Fruit fly (Drosophila melanogaster): ENCODE data around the gene CG9922.
A peak's percentile ranks its signal among the peaks of the same experiment; 100 is the strongest.

The CG9922 gene

dm6 chr3R:14028873-14029369 lies 7.3 kb downstream of the CG9922 start, which contains the start of gene Cyp6d5 (continued):
- TF ChIP-seq Fer2 (tag; optimal IDR thresholded peaks at IDR 0.05): no peak
- TF ChIP-seq bsh (GFP tag; optimal IDR thresholded peaks at IDR 0.05): peak in 1 of 2 experiments; percentile 13
- TF ChIP-seq B-H2 (GFP tag; optimal IDR thresholded peaks at IDR 0.05): peak; percentile 31
- TF ChIP-seq PHDP (tag; optimal IDR thresholded peaks at IDR 0.05): peak; percentile 17
- TF ChIP-seq CG14965 (GFP tag; optimal IDR thresholded peaks at IDR 0.05; ENCODE audit: borderline replicate concordance): no peak
- peak; percentile 25 for TF ChIP-seq CG13894 (tag; optimal IDR thresholded peaks at IDR 0.05)

dm6 chr3R:14028158-14028557 lies 8.0 kb downstream of the CG9922 start:
- TF ChIP-seq CG4404 (GFP tag; IDR thresholded peaks at IDR 0.05) (no peak), CG4854 (GFP tag; optimal IDR thresholded peaks at IDR 0.05) (no peak), lov (optimal IDR thresholded peaks at IDR 0.05) (no peak), lov (GFP tag; IDR thresholded peaks at IDR 0.05) (no peak), odd (GFP tag; optimal IDR thresholded peaks at IDR 0.05) (no peak), CG9797 (GFP tag; optimal IDR thresholded peaks at IDR 0.05) (no peak), Usf (GFP tag; optimal IDR thresholded peaks at IDR 0.05) (no peak), CG12769 (tag; optimal IDR thresholded peaks at IDR 0.05) (peak; percentile 12), Sox100B (GFP tag; optimal IDR thresholded peaks at IDR 0.05) (no peak), CG4707 (GFP tag; optimal IDR thresholded peaks at IDR 0.05) (no peak), peb (GFP tag; IDR thresholded peaks at IDR 0.05) (no peak), CG18262 (tag; optimal IDR thresholded peaks at IDR 0.05) (no peak), ara (GFP tag; IDR thresholded peaks at IDR 0.05) (no peak), Hr51 (GFP tag; optimal IDR thresholded peaks at IDR 0.05) (no peak), sc (optimal IDR thresholded peaks at IDR 0.05) (no peak), sc (GFP tag; optimal IDR thresholded peaks at IDR 0.05) (no peak), CG6765 (GFP tag; optimal IDR thresholded peaks at IDR 0.05) (no peak), ash1 (GFP tag; optimal IDR thresholded peaks at IDR 0.05) (no peak), Ssrp (tag; optimal IDR thresholded peaks at IDR 0.05) (no peak), Dfd (GFP tag; optimal IDR thresholded peaks at IDR 0.05) (peak in 1 of 2 experiments; percentile 55), amos (GFP tag; IDR thresholded peaks at IDR 0.05; ENCODE audit: partially characterized antibody) (no peak), gem (tag; optimal IDR thresholded peaks at IDR 0.05) (peak; percentile 7), CG1024 (GFP tag; IDR thresholded peaks at IDR 0.05) (no peak), eve (GFP tag; optimal IDR thresholded peaks at IDR 0.05) (no peak), lab (GFP tag; optimal IDR thresholded peaks at IDR 0.05) (no peak), CG8281 (tag; optimal IDR thresholded peaks at IDR 0.05) (no peak), NC2β (GFP tag; optimal IDR thresholded peaks at IDR 0.05) (no peak), CG11247 (GFP tag; IDR thresholded peaks at IDR 0.05) (no peak), CG15011 (GFP tag; optimal IDR thresholded peaks at IDR 0.05) (no peak), D19A (tag; optimal IDR thresholded peaks at IDR 0.05) (peak; percentile 70)

- peak; percentile 73 for TF ChIP-seq CG4360 (GFP tag; IDR thresholded peaks at IDR 0.05)
- no peak for TF ChIP-seq bowl (GFP tag; IDR thresholded peaks at IDR 0.05)
- no peak for TF ChIP-seq CG2129 (GFP tag; IDR thresholded peaks at IDR 0.05; ENCODE audit: partially characterized antibody)
- TF ChIP-seq CG17568 (GFP tag; optimal IDR thresholded peaks at IDR 0.05): peak; percentile 20
- TF ChIP-seq CG13123 (GFP tag; optimal IDR thresholded peaks at IDR 0.05): no peak
- 0 out of 4 replicates have a peak, but pooled peaks have one; percentile 32 for TF ChIP-seq chinmo (GFP tag; IDR thresholded peaks at IDR 0.05; ENCODE audit: partially characterized antibody)
- no peak for TF ChIP-seq CG11695 (GFP tag; IDR thresholded peaks at IDR 0.05)
- TF ChIP-seq Blimp-1 (GFP tag; optimal IDR thresholded peaks at IDR 0.05): no peak
- TF ChIP-seq Deaf1 (tag; optimal IDR thresholded peaks at IDR 0.05): peak; percentile 2
- 0 out of 2 replicates have a peak, but pooled peaks have one; percentile 7 for TF ChIP-seq CG16779 (GFP tag; IDR thresholded peaks at IDR 0.05)
- no peak for TF ChIP-seq Spps (tag; optimal IDR thresholded peaks at IDR 0.05)
- TF ChIP-seq tll (GFP tag; optimal IDR thresholded peaks at IDR 0.05): peak in 1 of 2 experiments; percentile 2
These were observed 9.1 kb downstream of the CG9922 start for dm6 chr3R:14026953-14027721.
